Worm (Caenorhabditis elegans): ENCODE measurements around the gene K09C4.7.

Gene K09C4.7

DNA sequence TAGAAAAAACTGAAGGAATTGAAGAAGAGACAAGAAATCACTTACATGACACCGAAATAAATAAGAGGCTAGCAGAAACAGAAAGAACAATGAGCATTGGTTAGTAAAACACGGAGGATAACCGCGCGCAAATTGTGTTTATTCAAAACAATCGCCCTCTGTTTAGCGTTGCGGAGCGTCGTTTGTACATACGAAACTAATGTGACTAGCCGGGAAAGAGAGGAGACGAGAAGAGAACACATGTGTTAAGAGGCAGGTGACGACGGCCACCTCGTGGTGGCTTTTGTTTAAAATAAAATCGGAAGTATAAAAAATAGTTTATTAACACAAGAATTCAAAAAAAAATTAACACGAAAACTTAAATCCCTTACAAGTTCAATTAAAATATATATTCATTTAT, 26.9 kb upstream of the K09C4.7 start, which contains the start of gene F40F4.7 (continued):
- TF ChIP-seq pha-4 (tag; optimal IDR thresholded peaks at IDR 0.05) (peak; percentile 5), T07F8.4 (tag; optimal IDR thresholded peaks at IDR 0.05) (no peak), F23B12.7 (tag; optimal IDR thresholded peaks at IDR 0.05; ENCODE audit: insufficient read depth) (peak; percentile 45), nfya-2 (GFP tag; IDR thresholded peaks at IDR 0.05) (no peak), cebp-1 (GFP tag; IDR thresholded peaks at IDR 0.05) (no peak), cebp-1 (tag; optimal IDR thresholded peaks at IDR 0.05) (peak; percentile 61), attf-3 (GFP tag; conservative IDR thresholded peaks at IDR 0.05) (peak; percentile 91)

ce11 chrX:3247768-3248167, 24.9 kb upstream of the K09C4.7 start:
- TF ChIP-seq F49E8.2 (tag; optimal IDR thresholded peaks at IDR 0.05; ENCODE audit: insufficient read depth) (no peak), rpc-1 (optimal IDR thresholded peaks at IDR 0.05) (no peak), rpc-1 (tag; optimal IDR thresholded peaks at IDR 0.05) (no peak), zfh-2 (GFP tag; conservative IDR thresholded peaks at IDR 0.05) (peak; percentile 67), him-1 (tag; optimal IDR thresholded peaks at IDR 0.05) (no peak), athp-1 (tag; optimal IDR thresholded peaks at IDR 0.05) (no peak), madf-3 (GFP tag; IDR thresholded peaks at IDR 0.05) (no peak), F57A8.1 (GFP tag; optimal IDR thresholded peaks at IDR 0.05) (no peak), gei-17 (GFP tag; optimal IDR thresholded peaks at IDR 0.05) (no peak), lsl-1 (GFP tag; optimal IDR thresholded peaks at IDR 0.05) (no peak)

DNA sequence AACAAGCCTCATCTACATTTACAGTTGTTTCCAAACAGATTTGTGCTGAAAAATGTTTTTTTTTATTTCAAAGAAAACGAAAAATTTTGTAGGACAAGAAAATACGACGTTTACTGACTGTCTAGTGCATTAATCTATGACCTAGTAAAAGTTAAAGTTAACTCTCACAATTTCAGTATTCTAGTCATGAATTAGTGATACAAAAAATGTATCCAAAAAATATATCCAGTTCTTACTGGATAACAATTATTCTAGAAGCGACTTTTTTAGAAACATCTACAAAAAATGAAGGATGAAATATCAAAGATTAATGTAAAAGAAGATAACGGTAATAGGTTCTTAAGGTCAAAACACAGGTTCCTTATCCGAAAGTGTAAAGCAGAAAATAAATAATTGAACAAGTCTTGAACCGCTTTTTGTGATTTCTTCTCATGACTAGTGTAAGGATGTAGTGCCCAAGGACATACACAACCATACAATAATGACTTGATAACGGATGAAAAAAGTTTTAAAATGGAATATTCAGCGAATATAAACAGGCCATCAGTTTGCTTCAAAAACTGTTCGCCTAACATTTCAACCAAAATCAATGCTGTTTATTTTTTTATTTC, 22.1 kb upstream of the K09C4.7 start, which contains the start of gene pqn-37:
pqn-37 (minus strand) TSS at position 51 of the 611 bp plus-strand sequence.
- no peak for TF ChIP-seq snpc-1.3 (tag; optimal IDR thresholded peaks at IDR 0.05; ENCODE audit: insufficient read depth)
- no peak for TF ChIP-seq Y95B8A.8 (GFP tag; IDR thresholded peaks at IDR 0.05)
- no peak for TF ChIP-seq B0035.1 (tag; optimal IDR thresholded peaks at IDR 0.05)
- TF ChIP-seq attf-6 (GFP tag; IDR thresholded peaks at IDR 0.05): no peak
- no peak for TF ChIP-seq K12H6.12 (tag; optimal IDR thresholded peaks at IDR 0.05)

DNA sequence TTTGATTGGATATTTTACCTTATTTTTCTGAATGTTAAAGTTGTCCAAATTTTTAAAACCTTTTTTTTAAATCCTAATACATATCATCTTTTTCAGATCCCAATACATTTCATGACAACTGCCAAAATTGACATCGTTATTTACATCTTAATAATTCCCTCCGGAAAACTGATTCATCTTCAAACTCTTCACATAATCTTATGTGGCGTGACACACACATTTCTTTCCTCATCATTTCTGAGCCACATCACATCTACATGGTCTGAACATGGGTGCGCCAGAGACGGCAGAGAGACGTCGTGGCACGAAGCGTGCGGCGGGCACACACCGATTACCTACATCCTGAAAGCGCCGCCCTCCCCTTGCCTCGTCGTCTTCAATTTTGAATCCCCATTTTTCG, 20.2 kb upstream of the K09C4.7 start, which contains the start of gene tba-9:
tba-9 (plus strand) TSS at position 301 of the 400 bp plus-strand sequence.
- no peak for TF ChIP-seq F23B12.7 (tag; optimal IDR thresholded peaks at IDR 0.05; ENCODE audit: insufficient read depth)
- no peak for TF ChIP-seq gei-17 (GFP tag; optimal IDR thresholded peaks at IDR 0.05)
- no peak for TF ChIP-seq F10E7.11 (tag; optimal IDR thresholded peaks at IDR 0.05)
- TF ChIP-seq akir-1 (GFP tag; optimal IDR thresholded peaks at IDR 0.05): no peak
- peak; percentile 40 for TF ChIP-seq zfh-2 (GFP tag; conservative IDR thresholded peaks at IDR 0.05)
- no peak for TF ChIP-seq F52B5.7 (tag; optimal IDR thresholded peaks at IDR 0.05)
- no peak for TF ChIP-seq pbrm-1 (GFP tag; IDR thresholded peaks at IDR 0.05)
- TF ChIP-seq F39B2.1 (GFP tag; IDR thresholded peaks at IDR 0.05): no peak

ce11 chrX:3256784-3257493, 15.7 kb upstream of the K09C4.7 start, which contains the start of gene lbp-3:
TSS of gene lbp-3 (plus strand) at chrX:3257372.
- TF ChIP-seq nhr-80 (tag; optimal IDR thresholded peaks at IDR 0.05) (peak; percentile 93), akir-1 (GFP tag; optimal IDR thresholded peaks at IDR 0.05) (no peak)

- TF ChIP-seq bed-2 (GFP tag; IDR thresholded peaks at IDR 0.05) (0 out of 2 replicates have a peak, but pooled peaks have one; percentile 13), F39B2.1 (GFP tag; IDR thresholded peaks at IDR 0.05) (no peak)
Observed at ce11 chrX:3258842-3259241, 13.8 kb upstream of the K09C4.7 start, which contains the start of gene lbp-1. TSS of gene lbp-1 (plus strand) at chrX:3259142.
